Fruit fly (Drosophila melanogaster) whole organism, embryonic: Measurements from ENCODE around the gene CG17612.

Source experiments
- CG12219 ChIP-seq: fragments of 200-800 bp; sonication (Bioruptor generic); optimal IDR thresholded peaks from 3 replicates; lab custom pipeline; 2018; ENCODE audit warnings: missing biosample characterization, mild to moderate bottlenecking, missing genetic modification characterization
- CG1832 ChIP-seq: fragments of 200-800 bp; sonication (Bioruptor generic); optimal IDR thresholded peaks from 2 replicates; lab custom pipeline; 2017; ENCODE audit warnings: missing biosample characterization, mild to moderate bottlenecking, missing genetic modification characterization, inconsistent platforms
- CG31388 ChIP-seq: fragments of 200-800 bp; sonication (Bioruptor generic); optimal IDR thresholded peaks from 2 replicates; lab custom pipeline; 2016; ENCODE audit warnings: missing biosample characterization, missing genetic modification characterization
- CG34422 ChIP-seq: fragments of 200-800 bp; sonication (Bioruptor generic); IDR thresholded peaks from 3 replicates; pipeline ENCODE4 v1.3.6; 2022; ENCODE audit warnings: missing biosample characterization, missing genetic modification characterization
- CG7786 ChIP-seq: fragments of 200-800 bp; sonication (Bioruptor generic); optimal IDR thresholded peaks from 2 replicates; lab custom pipeline; 2016; ENCODE audit warnings: missing biosample characterization, missing genetic modification characterization
- D19A ChIP-seq: fragments of 200-800 bp; optimal IDR thresholded peaks from 3 replicates; lab custom pipeline; 2019; ENCODE audit warnings: missing biosample characterization, mild to moderate bottlenecking, missing genetic modification characterization, moderate library complexity
- MTF-1 ChIP-seq: fragments of 200-800 bp; sonication (Bioruptor generic); optimal IDR thresholded peaks from 2 replicates; lab custom pipeline; 2018; ENCODE audit warnings: missing biosample characterization, mild to moderate bottlenecking, missing genetic modification characterization, borderline replicate concordance
- bsh ChIP-seq, 2 experiments: fragments of 200-800 bp; sonication (Bioruptor generic); optimal IDR thresholded peaks; 2 replicates each; lab custom pipeline; 2017 to 2018; ENCODE audit warnings: mild to moderate bottlenecking in 2 of 2, missing biosample characterization in 2 of 2, missing genetic modification characterization in 2 of 2, moderate library complexity in 1 of 2
- zf30C ChIP-seq: fragments of 200-800 bp; sonication (Bioruptor generic); optimal IDR thresholded peaks from 3 replicates; lab custom pipeline; 2018; ENCODE audit warnings: missing biosample characterization, mild to moderate bottlenecking, missing genetic modification characterization

DNA sequence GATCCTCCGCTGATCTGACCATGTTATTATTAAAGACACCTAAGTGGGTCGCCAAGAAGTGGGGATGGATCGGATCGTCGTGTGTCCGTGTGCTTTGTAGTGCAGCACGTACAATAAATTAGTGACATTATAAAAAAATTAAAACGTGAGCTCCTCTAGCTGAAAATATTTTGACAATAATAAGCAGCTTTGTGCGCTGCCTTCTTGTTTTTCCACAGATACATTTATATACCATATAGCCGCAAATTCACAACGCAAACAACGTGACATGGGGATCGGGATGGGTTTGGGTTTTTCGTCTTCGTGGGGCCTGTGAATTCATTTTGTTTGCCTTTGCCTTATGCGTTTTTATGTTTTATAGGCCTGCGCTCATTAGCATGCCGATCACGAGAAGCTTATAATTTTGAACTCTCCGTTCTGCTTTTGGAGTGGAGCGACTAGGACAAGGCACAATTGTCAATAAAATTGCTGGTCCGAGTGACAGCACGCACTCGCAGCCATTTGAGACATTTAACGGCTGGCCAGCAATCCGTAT is 16.7 kb downstream of the CG17612 start:
- TF ChIP-seq CG1832 (no peak), D19A (no peak), CG34422 (no peak), zf30C (no peak), CG12219 (GFP tag; lab: Kevin White, UChicago) (no peak), bsh (GFP tag; optimal IDR thresholded peaks at IDR 0.05; lab: Kevin White, UChicago) (no peak), CG7786 (GFP tag; lab: Kevin White, UChicago) (no peak), CG31388 (GFP tag; lab: Kevin White, UChicago) (no peak), MTF-1 (GFP tag; lab: Kevin White, UChicago) (no peak)
